Fruit fly (Drosophila melanogaster) whole organism, wandering third instar larva: ENCODE measurements around the gene fry.

Source experiments
- Abd-B ChIP-seq: fragments of >200 bp; optimal IDR thresholded peaks from 2 replicates; lab custom pipeline; 2017; ENCODE audit warnings: missing biosample characterization, missing genetic modification characterization
- CG9705 ChIP-seq: fragments of 200-800 bp; sonication (Bioruptor generic); optimal IDR thresholded peaks from 2 replicates; lab custom pipeline; 2018; ENCODE audit warnings: missing biosample characterization, mild to moderate bottlenecking, missing genetic modification characterization
- CrebA ChIP-seq: fragments of 200-800 bp; sonication (Bioruptor generic); optimal IDR thresholded peaks from 2 replicates; lab custom pipeline; 2016; ENCODE audit warnings: missing biosample characterization, mild to moderate bottlenecking, missing genetic modification characterization, borderline replicate concordance
- Dif ChIP-seq: fragments of 200-275, 200-300 bp; sonication (Bioruptor generic); optimal IDR thresholded peaks from 2 replicates; lab custom pipeline; 2018; ENCODE audit warnings: missing biosample characterization, missing genetic modification characterization; ENCODE audit not compliant: partially characterized antibody
- GATAd ChIP-seq: sonication (Bioruptor generic); optimal IDR thresholded peaks from 2 replicates; lab custom pipeline; 2016; ENCODE audit warnings: missing biosample characterization, missing genetic modification characterization
- HLH106 ChIP-seq: fragments of 200-800 bp; optimal IDR thresholded peaks from 3 replicates; lab custom pipeline; 2019; ENCODE audit warnings: missing biosample characterization, mild to moderate bottlenecking, missing genetic modification characterization, moderate library complexity
- Hnf4 ChIP-seq: fragments of 200-800 bp; sonication (Bioruptor generic); optimal IDR thresholded peaks from 2 replicates; lab custom pipeline; 2016; ENCODE audit warnings: missing biosample characterization, mild to moderate bottlenecking, missing genetic modification characterization
- Hr78 ChIP-seq: fragments of >200 bp; optimal IDR thresholded peaks from 2 replicates; lab custom pipeline; 2017; ENCODE audit warnings: missing biosample characterization, missing genetic modification characterization
- Hr83 ChIP-seq: fragments of 200-300 bp; sonication (Bioruptor generic); optimal IDR thresholded peaks from 2 replicates; lab custom pipeline; 2016; ENCODE audit warnings: missing biosample characterization, mild to moderate bottlenecking, missing genetic modification characterization, moderate library complexity; ENCODE audit not compliant: poor library complexity, severe bottlenecking
- Jra ChIP-seq: sonication (Bioruptor generic); optimal IDR thresholded peaks from 2 replicates; lab custom pipeline; 2016; ENCODE audit warnings: missing biosample characterization, missing genetic modification characterization
- N ChIP-seq: fragments of >200 bp; optimal IDR thresholded peaks from 2 replicates; lab custom pipeline; 2018; ENCODE audit warnings: missing biosample characterization, missing external identifiers, missing genetic modification characterization
- OdsH ChIP-seq: fragments of 200-800 bp; sonication (Bioruptor generic); optimal IDR thresholded peaks from 2 replicates; lab custom pipeline; 2016; ENCODE audit warnings: missing biosample characterization, mild to moderate bottlenecking, missing genetic modification characterization
- Rel ChIP-seq, 2 experiments: fragments of 200-800 bp; sonication (Bioruptor generic) in 1 of 2; optimal IDR thresholded peaks; 2 replicates in 1 of 2; 3 replicates in 1 of 2; lab custom pipeline; 2016 to 2019; ENCODE audit warnings: mild to moderate bottlenecking in 2 of 2, missing biosample characterization in 2 of 2, missing genetic modification characterization in 2 of 2, moderate library complexity in 1 of 2
- Sp1 ChIP-seq: fragments of 200-800 bp; sonication (Bioruptor generic); optimal IDR thresholded peaks from 3 replicates; lab custom pipeline; 2019; ENCODE audit warnings: missing biosample characterization, mild to moderate bottlenecking, missing genetic modification characterization, moderate library complexity
- Vsx2 ChIP-seq: fragments of 200-300, 225-300 bp; sonication (Bioruptor generic); optimal IDR thresholded peaks from 2 replicates; lab custom pipeline; 2018; ENCODE audit warnings: missing biosample characterization, missing genetic modification characterization; ENCODE audit not compliant: partially characterized antibody
- br ChIP-seq: fragments of 200-800 bp; sonication (Bioruptor generic); optimal IDR thresholded peaks from 2 replicates; lab custom pipeline; 2016; ENCODE audit warnings: missing biosample characterization, missing genetic modification characterization
- brk ChIP-seq: fragments of 200-800 bp; sonication (Bioruptor generic); optimal IDR thresholded peaks from 2 replicates; lab custom pipeline; 2016; ENCODE audit warnings: missing biosample characterization, mild to moderate bottlenecking, missing genetic modification characterization
- dl ChIP-seq, 2 experiments: fragments of 175-275, 200-275 bp in 1 of 2; fragments of 200-275 bp in 1 of 2; sonication (Bioruptor generic); optimal IDR thresholded peaks; lab custom pipeline; 2018; ENCODE audit warnings: mild to moderate bottlenecking in 2 of 2, missing biosample characterization in 2 of 2, missing genetic modification characterization in 2 of 2, moderate library complexity in 2 of 2; ENCODE audit not compliant: partially characterized antibody in 2 of 2, insufficient read depth in 1 of 2
- dmrt93B ChIP-seq: fragments of 200-800 bp; sonication (Bioruptor generic); optimal IDR thresholded peaks from 2 replicates; lab custom pipeline; 2018; ENCODE audit warnings: missing biosample characterization, mild to moderate bottlenecking, missing genetic modification characterization
- dsf ChIP-seq: sonication (Bioruptor generic); optimal IDR thresholded peaks from 2 replicates; lab custom pipeline; 2016; ENCODE audit warnings: missing biosample characterization, missing genetic modification characterization, borderline replicate concordance
- ey ChIP-seq: fragments of 200-800 bp; sonication (Bioruptor generic); optimal IDR thresholded peaks from 2 replicates; lab custom pipeline; 2016; ENCODE audit warnings: missing biosample characterization, missing genetic modification characterization
- fru ChIP-seq: fragments of 200-800 bp; sonication (Bioruptor generic); optimal IDR thresholded peaks from 3 replicates; lab custom pipeline; 2016; ENCODE audit warnings: missing biosample characterization, mild to moderate bottlenecking, missing genetic modification characterization
- h ChIP-seq: fragments of 200-800 bp; sonication (Bioruptor generic); optimal IDR thresholded peaks from 3 replicates; lab custom pipeline; 2016; ENCODE audit warnings: missing biosample characterization, mild to moderate bottlenecking, missing genetic modification characterization
- jim ChIP-seq: fragments of 175-275, 200-325 bp; sonication (Bioruptor generic); optimal IDR thresholded peaks from 2 replicates; lab custom pipeline; 2016; ENCODE audit warnings: missing biosample characterization, mild to moderate bottlenecking, missing genetic modification characterization
- pan ChIP-seq: fragments of >200 bp; optimal IDR thresholded peaks from 2 replicates; lab custom pipeline; 2017
- psq ChIP-seq: fragments of 200-800 bp; sonication (Bioruptor generic); optimal IDR thresholded peaks from 3 replicates; lab custom pipeline; 2017; ENCODE audit warnings: missing biosample characterization, mild to moderate bottlenecking, missing genetic modification characterization, moderate library complexity
- rgr ChIP-seq: fragments of 200-800 bp; sonication (Bioruptor generic); optimal IDR thresholded peaks from 3 replicates; lab custom pipeline; 2016; ENCODE audit warnings: missing biosample characterization, mild to moderate bottlenecking, missing genetic modification characterization
- sage ChIP-seq: fragments of 200-800 bp; sonication (Bioruptor generic); optimal IDR thresholded peaks from 2 replicates; lab custom pipeline; 2016; ENCODE audit warnings: missing biosample characterization, mild to moderate bottlenecking, missing genetic modification characterization
- sv ChIP-seq: fragments of 200-800 bp; sonication (Bioruptor generic); optimal IDR thresholded peaks from 3 replicates; lab custom pipeline; 2016; ENCODE audit warnings: missing biosample characterization, missing genetic modification characterization
- tai ChIP-seq: sonication (Bioruptor generic); optimal IDR thresholded peaks from 2 replicates; lab custom pipeline; 2016; ENCODE audit warnings: missing biosample characterization, missing genetic modification characterization
- woc ChIP-seq: sonication (Bioruptor generic); optimal IDR thresholded peaks from 2 replicates; lab custom pipeline; 2016; ENCODE audit warnings: missing biosample characterization, mild to moderate bottlenecking, missing genetic modification characterization

The fry gene

dm6 chr3L:9704162-9704748 lies 25.4 kb upstream of the fry start, which contains the start of gene CG16711:
CG16711 (plus strand) TSS chr3L:9704331.
- TF ChIP-seq HLH106 (tag; lab: Kevin White, UChicago) (no peak), CrebA (no peak), brk (GFP tag; lab: Kevin White, UChicago) (no peak), sv (GFP tag; lab: Kevin White, UChicago) (no peak), Rel (GFP tag; optimal IDR thresholded peaks at IDR 0.05; lab: Kevin White, UChicago) (no peak), Rel (tag; optimal IDR thresholded peaks at IDR 0.05; lab: Kevin White, UChicago) (peak; percentile 38), Jra (GFP tag; lab: Kevin White, UChicago) (no peak)

dm6 chr3L:9703495-9703894 lies 24.6 kb upstream of the fry start, which contains the start of gene CG6761:
CG6761 (minus strand) TSS chr3L:9703595.
- TF ChIP-seq GATAd (GFP tag; lab: Kevin White, UChicago) (no peak), sage (GFP tag; lab: Kevin White, UChicago) (no peak), Dif (GFP tag; lab: Kevin White, UChicago) (no peak), Hr83 (GFP tag; lab: Kevin White, UChicago) (no peak), ey (GFP tag; lab: Kevin White, UChicago) (no peak), Rel (GFP tag; optimal IDR thresholded peaks at IDR 0.05; lab: Kevin White, UChicago) (no peak), Rel (tag; optimal IDR thresholded peaks at IDR 0.05; lab: Kevin White, UChicago) (no peak), fru (GFP tag; lab: Kevin White, UChicago) (no peak), Vsx2 (GFP tag; lab: Kevin White, UChicago) (no peak), br (GFP tag; lab: Kevin White, UChicago) (no peak), pan (lab: Kevin White, UChicago) (no peak), CG9705 (GFP tag; lab: Kevin White, UChicago) (no peak), woc (no peak)

- TF ChIP-seq br (GFP tag; lab: Kevin White, UChicago) (peak; percentile 22), HLH106 (tag; lab: Kevin White, UChicago) (peak; percentile 30), pan (lab: Kevin White, UChicago) (no peak), tai (GFP tag; lab: Kevin White, UChicago) (no peak), ey (GFP tag; lab: Kevin White, UChicago) (peak; percentile 13), Hr78 (GFP tag; lab: Kevin White, UChicago) (no peak), Sp1 (GFP tag; lab: Kevin White, UChicago) (peak; percentile 45), Hr83 (GFP tag; lab: Kevin White, UChicago) (peak; percentile 7), Hnf4 (GFP tag; lab: Kevin White, UChicago) (no peak), Vsx2 (GFP tag; lab: Kevin White, UChicago) (no peak), h (peak; percentile 47), Rel (GFP tag; optimal IDR thresholded peaks at IDR 0.05; lab: Kevin White, UChicago) (no peak), Rel (tag; optimal IDR thresholded peaks at IDR 0.05; lab: Kevin White, UChicago) (peak; percentile 33), CrebA (no peak), psq (GFP tag; lab: Kevin White, UChicago) (peak; percentile 87), GATAd (GFP tag; lab: Kevin White, UChicago) (no peak), OdsH (GFP tag; lab: Kevin White, UChicago) (peak; percentile 14), dmrt93B (GFP tag; lab: Kevin White, UChicago) (no peak), CG9705 (GFP tag; lab: Kevin White, UChicago) (no peak), rgr (GFP tag; lab: Kevin White, UChicago) (peak; percentile 64), fru (GFP tag; lab: Kevin White, UChicago) (peak; percentile 30), brk (GFP tag; lab: Kevin White, UChicago) (no peak)
These were observed 19.3 kb upstream of the fry start, which contains the start of gene Ubc4 for dm6 chr3L:9698193-9698642. Ubc4 (plus strand) TSS chr3L:9698336.

- TF ChIP-seq N (GFP tag; lab: Kevin White, UChicago) (no peak), jim (GFP tag; lab: Kevin White, UChicago) (no peak), br (GFP tag; lab: Kevin White, UChicago) (no peak), dl (GFP tag; optimal IDR thresholded peaks at IDR 0.05; lab: Kevin White, UChicago; ENCODE audit: insufficient read depth in 1 of 2, partially characterized antibody in 2 of 2) (no peak), HLH106 (tag; lab: Kevin White, UChicago) (no peak), sage (GFP tag; lab: Kevin White, UChicago) (no peak), dsf (GFP tag; lab: Kevin White, UChicago) (no peak), Abd-B (GFP tag; lab: Kevin White, UChicago) (no peak), fru (GFP tag; lab: Kevin White, UChicago) (no peak)
These were observed 18.6 kb upstream of the fry start for dm6 chr3L:9697527-9697883.
